Worm (Caenorhabditis elegans) whole organism, midembryonic: ENCODE measurements around the gene zig-13.

Experiments used
- flt-1 ChIP-seq: fragments of 200-800 bp; sonication (Bioruptor generic); IDR thresholded peaks from 2 replicates; pipeline ENCODE4 v1.3.6; 2022; ENCODE audit warnings: missing genetic modification characterization, missing compliant biosample characterization
- klf-2 ChIP-seq: fragments of 200-800 bp; sonication (Bioruptor generic); conservative IDR thresholded peaks from 2 replicates; pipeline ENCODE4 v1.3.6; 2022; ENCODE audit warnings: missing genetic modification reagents, missing genetic modification characterization, missing compliant biosample characterization
- ref-1 ChIP-seq: fragments of 200-800 bp; sonication (Bioruptor generic); conservative IDR thresholded peaks from 2 replicates; pipeline ENCODE4 v1.3.6; 2022; ENCODE audit warnings: missing genetic modification reagents, missing genetic modification characterization, missing compliant biosample characterization
- ztf-29 ChIP-seq: fragments of 200-800 bp; sonication (Bioruptor generic); IDR thresholded peaks from 2 replicates; pipeline ENCODE4 v1.3.6; 2022; ENCODE audit warnings: missing genetic modification reagents, missing genetic modification characterization, missing compliant biosample characterization

DNA sequence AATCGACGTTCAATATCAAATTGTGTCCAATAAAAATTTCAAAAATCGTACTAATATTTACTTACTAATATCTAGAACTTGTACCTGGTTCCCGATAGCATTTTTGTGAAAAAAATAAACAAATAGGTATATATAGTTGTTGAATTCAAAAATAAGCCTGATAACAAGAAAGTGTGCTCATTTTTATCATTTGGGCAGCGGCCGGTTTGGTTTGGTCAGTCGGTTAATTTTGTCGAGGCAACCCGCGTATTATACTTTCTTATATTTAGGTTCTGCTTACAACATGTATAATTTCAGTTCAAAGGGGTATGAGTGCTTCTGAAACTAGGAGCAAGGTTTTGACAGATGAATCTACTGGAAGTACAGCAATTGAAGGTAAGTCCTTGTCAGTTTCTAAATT, 25.9 kb downstream of the zig-13 start, which contains the start of the genes nhr-280 and C29F9.2:
- TF ChIP-seq ztf-29 (no peak), flt-1 (no peak), ref-1 (GFP tag; lab: Robert Waterston, UW) (no peak), klf-2 (GFP tag; lab: Robert Waterston, UW) (no peak)
